Worm (Caenorhabditis elegans) whole organism, L4 larva: ENCODE measurements around the gene dhc-4.

Experiments used
- F10B5.3 ChIP-seq: sonication (generic microtip); optimal IDR thresholded peaks from 2 replicates; lab custom pipeline; 2016; ENCODE audit warnings: mild to moderate bottlenecking, missing genetic modification characterization, missing compliant biosample characterization
- F26F4.8 ChIP-seq: fragments of 200-800 bp; sonication (Bioruptor generic); conservative IDR thresholded peaks from 2 replicates; pipeline ENCODE4 v1.3.6; 2022; ENCODE audit warnings: missing genetic modification characterization, missing compliant biosample characterization
- T26A8.4 ChIP-seq: fragments of 200-800 bp; sonication (Bioruptor generic); IDR thresholded peaks from 2 replicates; pipeline ENCODE4 v1.3.6; 2022; ENCODE audit warnings: missing genetic modification characterization, missing compliant biosample characterization
- Y105C5A.15 ChIP-seq: fragments of 200-800 bp; sonication (Bioruptor generic); IDR thresholded peaks from 2 replicates; pipeline ENCODE4 v1.3.6; 2022; ENCODE audit warnings: missing genetic modification characterization, missing compliant biosample characterization
- ZK546.5 ChIP-seq, 2 experiments: sonication (generic microtip); optimal IDR thresholded peaks; 2 replicates each; lab custom pipeline; 2017; ENCODE audit warnings: missing biosample characterization in 2 of 2, missing genetic modification characterization in 2 of 2
- aha-1 ChIP-seq: fragments of 150-350 bp; peaks from one replicate; lab custom pipeline; 2014; ENCODE audit warnings: missing biosample characterization, missing genetic modification characterization
- ama-1 ChIP-seq: fragments of 150-350 bp; optimal IDR thresholded peaks from 2 replicates; lab custom pipeline; 2014; ENCODE audit warnings: inconsistent platforms, mixed read lengths
- attf-4 ChIP-seq: sonication (generic microtip); optimal IDR thresholded peaks from 3 replicates; lab custom pipeline; 2017; ENCODE audit warnings: missing biosample characterization, missing genetic modification characterization
- ceh-32 ChIP-seq: sonication (generic microtip); optimal IDR thresholded peaks from 2 replicates; lab custom pipeline; 2016; ENCODE audit warnings: mild to moderate bottlenecking, missing genetic modification characterization, missing compliant biosample characterization; ENCODE audit not compliant: poor library complexity
- cey-2 ChIP-seq: sonication (generic microtip); optimal IDR thresholded peaks from 3 replicates; lab custom pipeline; 2017; ENCODE audit warnings: missing genetic modification characterization, mild to moderate bottlenecking, missing compliant biosample characterization, antibody characterized with exemption, borderline replicate concordance; ENCODE audit not compliant: insufficient read depth
- daf-16 ChIP-seq, 3 experiments: sonication (generic microtip); optimal IDR thresholded peaks; 2 replicates each; lab custom pipeline; 2016 to 2017; ENCODE audit warnings: missing genetic modification characterization in 3 of 3, missing genetic modification reagents in 3 of 3, mild to moderate bottlenecking in 2 of 3, missing compliant biosample characterization in 2 of 3, missing biosample characterization in 1 of 3, moderate library complexity in 1 of 3
- daf-19 ChIP-seq: fragments of 200-800 bp; sonication (Bioruptor generic); conservative IDR thresholded peaks from 2 replicates; pipeline ENCODE4 v1.3.6; 2022; ENCODE audit warnings: missing genetic modification characterization, missing compliant biosample characterization
- daf-8 ChIP-seq: fragments of 200-800 bp; sonication (Bioruptor generic); IDR thresholded peaks from 2 replicates; pipeline ENCODE4 v1.3.6; 2022; ENCODE audit warnings: missing genetic modification characterization, missing compliant biosample characterization
- dve-1 ChIP-seq: sonication (generic microtip); optimal IDR thresholded peaks from 2 replicates; lab custom pipeline; 2017; ENCODE audit warnings: antibody characterized with exemption, mild to moderate bottlenecking, missing genetic modification characterization, missing compliant biosample characterization; ENCODE audit not compliant: insufficient read depth
- hlh-11 ChIP-seq: fragments of 200-800 bp; sonication (Bioruptor generic); optimal IDR thresholded peaks from 2 replicates; lab custom pipeline; 2018; ENCODE audit warnings: mild to moderate bottlenecking, missing genetic modification characterization, missing compliant biosample characterization
- hmg-1.1 ChIP-seq: fragments of 200-800 bp; sonication (Bioruptor generic); IDR thresholded peaks from 2 replicates; pipeline ENCODE4 v1.3.6; 2022; ENCODE audit warnings: missing genetic modification reagents, missing genetic modification characterization, missing compliant biosample characterization
- lin-13 ChIP-seq: fragments of 150-350 bp; optimal IDR thresholded peaks from 2 replicates; lab custom pipeline; 2014; ENCODE audit warnings: missing biosample characterization, missing genetic modification reagents, missing genetic modification characterization
- lin-15B ChIP-seq: fragments of 150-350 bp; sonication (generic microtip); optimal IDR thresholded peaks from 3 replicates; lab custom pipeline; 2014; ENCODE audit warnings: missing biosample characterization, missing genetic modification characterization
- lin-38 ChIP-seq: fragments of 200-800 bp; sonication (Bioruptor generic); IDR thresholded peaks from 2 replicates; pipeline ENCODE4 v1.3.6; 2022; ENCODE audit warnings: missing genetic modification reagents, missing genetic modification characterization, missing compliant biosample characterization
- lsy-2 ChIP-seq, 2 experiments: fragments of 150-350 bp in 1 of 2; sonication (generic microtip) in 1 of 2; optimal IDR thresholded peaks; 2 replicates each; lab custom pipeline; 2014 to 2017; ENCODE audit warnings: missing biosample characterization in 2 of 2, missing genetic modification characterization in 2 of 2
- mdl-1 ChIP-seq, 2 experiments: fragments of 150-350 bp in 1 of 2; sonication (generic microtip) in 1 of 2; optimal IDR thresholded peaks; 2 replicates each; lab custom pipeline; 2014 to 2017; ENCODE audit warnings: missing biosample characterization in 2 of 2, missing genetic modification characterization in 2 of 2
- mdt-29 ChIP-seq: fragments of 200-800 bp; sonication (Bioruptor generic); IDR thresholded peaks from 2 replicates; pipeline ENCODE4 v1.3.6; 2022; ENCODE audit warnings: missing genetic modification reagents, missing genetic modification characterization, missing compliant biosample characterization
- mep-1 ChIP-seq: fragments of 150-350 bp; sonication (generic microtip); optimal IDR thresholded peaks from 3 replicates; lab custom pipeline; 2014; ENCODE audit warnings: missing biosample characterization, missing genetic modification characterization
- mes-2 ChIP-seq: sonication (generic microtip); optimal IDR thresholded peaks from 2 replicates; lab custom pipeline; 2016; ENCODE audit warnings: missing genotype, mild to moderate bottlenecking, missing genetic modification characterization, missing compliant biosample characterization; ENCODE audit not compliant: poor library complexity, severe bottlenecking
- nhr-10 ChIP-seq: fragments of 150-350 bp; optimal IDR thresholded peaks from 2 replicates; lab custom pipeline; 2014; ENCODE audit warnings: missing biosample characterization, missing genetic modification characterization
- nhr-237 ChIP-seq: sonication (generic microtip); optimal IDR thresholded peaks from 2 replicates; lab custom pipeline; 2017; ENCODE audit warnings: missing biosample characterization, missing genetic modification characterization
- nhr-25 ChIP-seq: sonication (generic microtip); optimal IDR thresholded peaks from 2 replicates; lab custom pipeline; 2017; ENCODE audit warnings: missing genetic modification characterization, mild to moderate bottlenecking, missing compliant biosample characterization, antibody characterized with exemption, moderate library complexity, borderline replicate concordance; ENCODE audit not compliant: insufficient read depth
- nhr-48 ChIP-seq: sonication (generic microtip); optimal IDR thresholded peaks from 2 replicates; lab custom pipeline; 2016; ENCODE audit warnings: mild to moderate bottlenecking, missing genetic modification characterization, missing compliant biosample characterization
- php-3 ChIP-seq: fragments of 200-800 bp; sonication (Bioruptor generic); IDR thresholded peaks from 2 replicates; pipeline ENCODE4 v1.3.6; 2022; ENCODE audit warnings: missing genetic modification reagents, missing genetic modification characterization, missing compliant biosample characterization
- pqm-1 ChIP-seq: sonication (generic microtip); optimal IDR thresholded peaks from 2 replicates; lab custom pipeline; 2017; ENCODE audit warnings: missing biosample characterization, missing genetic modification characterization
- saeg-2 ChIP-seq: fragments of 200-800 bp; sonication (Bioruptor generic); IDR thresholded peaks from 2 replicates; pipeline ENCODE4 v1.3.6; 2022; ENCODE audit warnings: missing genetic modification reagents, missing genetic modification characterization, missing compliant biosample characterization
- snpc-4 ChIP-seq: fragments of 150-350 bp; optimal IDR thresholded peaks from 2 replicates; lab custom pipeline; 2014; ENCODE audit warnings: missing biosample characterization, missing genetic modification characterization
- tra-1 ChIP-seq: fragments of 200-800 bp; sonication (Bioruptor generic); IDR thresholded peaks from 2 replicates; pipeline ENCODE4 v1.3.6; 2022; ENCODE audit warnings: missing genetic modification reagents, missing genetic modification characterization, missing compliant biosample characterization
- unc-39 ChIP-seq: sonication (generic microtip); optimal IDR thresholded peaks from 2 replicates; lab custom pipeline; 2017; ENCODE audit warnings: missing biosample characterization, missing genetic modification characterization
- unc-62 ChIP-seq, 3 experiments: fragments of 150-350 bp in 1 of 3; sonication (generic microtip); optimal IDR thresholded peaks in 2 of 3; peaks in 1 of 3; 1 replicate in 1 of 3; 2 replicates in 2 of 3; lab custom pipeline; 2014 to 2017; ENCODE audit warnings: missing biosample characterization in 3 of 3, missing genetic modification characterization in 3 of 3, missing genetic modification reagents in 3 of 3, missing genotype in 1 of 3
- zfp-2 ChIP-seq: sonication (generic microtip); optimal IDR thresholded peaks from 2 replicates; lab custom pipeline; 2016; ENCODE audit warnings: mild to moderate bottlenecking, missing genetic modification characterization, missing compliant biosample characterization
- zip-2 ChIP-seq: fragments of 150-350 bp; optimal IDR thresholded peaks from 2 replicates; lab custom pipeline; 2014; ENCODE audit warnings: missing biosample characterization, missing genetic modification characterization
- ztf-7 ChIP-seq: fragments of 150-350 bp; optimal IDR thresholded peaks from 2 replicates; lab custom pipeline; 2014; ENCODE audit warnings: missing biosample characterization, missing genetic modification characterization

The dhc-4 gene

ce11 chrIII:10985559-10986036 lies 15.9 kb downstream of the dhc-4 start, which contains the start of gene col-93:
Gene col-93, minus strand, starts transcription at chrIII:10985609.
- TF ChIP-seq tra-1 (GFP tag; lab: Robert Waterston, UW) (no peak), unc-39 (tag; lab: Kevin White, UChicago) (no peak), daf-8 (GFP tag; lab: Robert Waterston, UW) (no peak), ztf-7 (tag; lab: Kevin White, UChicago) (no peak), snpc-4 (no peak), pqm-1 (no peak), ZK546.5 (tag; optimal IDR thresholded peaks at IDR 0.05; lab: Kevin White, UChicago) (no peak), nhr-10 (tag; lab: Kevin White, UChicago) (peak; percentile 67), mep-1 (tag; lab: Kevin White, UChicago) (no peak), php-3 (no peak), mdt-29 (GFP tag; lab: Robert Waterston, UW) (no peak), nhr-237 (tag; lab: Kevin White, UChicago) (no peak), lin-13 (GFP tag; lab: Kevin White, UChicago) (no peak), saeg-2 (no peak), F26F4.8 (GFP tag; lab: Robert Waterston, UW) (no peak), zip-2 (tag; lab: Kevin White, UChicago) (no peak), Y105C5A.15 (no peak), lin-15B (tag; lab: Kevin White, UChicago) (no peak), daf-16 (GFP tag; optimal IDR thresholded peaks at IDR 0.05; lab: Kevin White, UChicago) (no peak), daf-16 (tag; optimal IDR thresholded peaks at IDR 0.05; lab: Kevin White, UChicago) (no peak), cey-2 (tag; lab: Kevin White, UChicago) (peak; percentile 20), dve-1 (tag; lab: Kevin White, UChicago) (peak; percentile 21), nhr-48 (tag; lab: Kevin White, UChicago) (no peak), mes-2 (tag; lab: Kevin White, UChicago) (peak; percentile 12), nhr-25 (tag; lab: Kevin White, UChicago) (peak; percentile 48), lsy-2 (tag; optimal IDR thresholded peaks at IDR 0.05; lab: Kevin White, UChicago) (no peak), F10B5.3 (tag; lab: Kevin White, UChicago) (no peak), hmg-1.1 (GFP tag; lab: Robert Waterston, UW) (no peak)

- TF ChIP-seq mes-2 (tag; lab: Kevin White, UChicago): peak; percentile 13
- peak; percentile 87 for TF ChIP-seq aha-1 (tag; lab: Kevin White, UChicago)
- peak; percentile 22 for TF ChIP-seq ama-1 (lab: Kevin White, UChicago)
These were observed 16.7 kb downstream of the dhc-4 start for ce11 chrIII:10986438-10986837.

DNA sequence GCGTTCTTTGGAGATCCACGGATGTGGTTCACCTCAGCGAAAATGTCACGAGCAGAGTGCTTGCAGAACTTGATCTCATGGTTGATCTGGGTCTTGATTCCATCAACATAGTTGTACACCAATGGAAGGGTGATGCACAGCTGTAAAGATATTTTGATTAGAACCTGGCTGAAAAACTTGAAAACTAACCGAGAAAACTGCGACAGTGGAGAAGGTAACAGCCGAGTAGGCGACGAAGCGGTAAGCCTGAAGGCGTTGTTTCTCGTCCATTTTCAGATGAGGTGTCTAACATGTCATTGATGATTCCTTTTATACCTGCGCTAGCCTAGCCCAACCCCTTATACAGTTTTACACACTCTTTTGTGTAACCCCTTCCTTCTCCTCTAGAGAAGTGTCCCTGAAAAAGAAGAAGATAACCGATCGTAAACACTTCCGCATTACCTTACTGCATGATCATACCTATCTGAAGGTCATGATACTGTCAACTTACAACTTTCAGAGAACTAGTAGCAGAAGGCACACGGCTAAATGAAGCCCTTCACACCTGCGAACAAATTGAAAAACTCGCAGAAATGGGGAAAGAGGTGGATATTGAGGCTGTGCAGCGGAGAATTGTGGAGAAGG lies 17.9 kb downstream of the dhc-4 start, which contains the start of gene col-94:
TSS of gene col-94 (minus strand) at position 313 of the 624 bp plus-strand sequence.
- TF ChIP-seq aha-1 (tag; lab: Kevin White, UChicago) (peak; percentile 71), mdl-1 (tag; optimal IDR thresholded peaks at IDR 0.05; lab: Kevin White, UChicago) (no peak), daf-8 (GFP tag; lab: Robert Waterston, UW) (0 out of 2 replicates have a peak, but pooled peaks have one; percentile 25), ama-1 (lab: Kevin White, UChicago) (peak; percentile 88), unc-62 (GFP tag; optimal IDR thresholded peaks at IDR 0.05 in 1 of 2; lab: Kevin White, UChicago) (peak in 1 of 2 experiments; percentile 56), unc-62 (tag; optimal IDR thresholded peaks at IDR 0.05; lab: Kevin White, UChicago) (no peak), T26A8.4 (GFP tag; lab: Robert Waterston, UW) (0 out of 2 replicates have a peak, but pooled peaks have one; percentile 11), daf-19 (GFP tag; lab: Robert Waterston, UW) (no peak), attf-4 (tag; lab: Kevin White, UChicago) (no peak), hlh-11 (tag; lab: Kevin White, UChicago) (peak; percentile 3), ceh-32 (tag; lab: Kevin White, UChicago) (no peak), zfp-2 (tag; lab: Kevin White, UChicago) (no peak), lin-38 (GFP tag; lab: Robert Waterston, UW) (0 out of 2 replicates have a peak, but pooled peaks have one; percentile 16)
- TF ChIP-seq, all 104 proteins: peak for 7
